Fruit fly (Drosophila melanogaster) Kc167 (cell line): ENCODE data around the gene CG3198.

ENCODE experiments used
- Myc ChIP-seq: fragments of >200 bp; optimal IDR thresholded peaks from 2 replicates; lab custom pipeline; 2017; ENCODE audit warnings: missing external identifiers
- Sin3A ChIP-seq: fragments of >200 bp; optimal IDR thresholded peaks from 2 replicates; lab custom pipeline; 2018; ENCODE audit warnings: missing external identifiers
- h ChIP-seq: fragments of >200 bp; optimal IDR thresholded peaks from 3 replicates; lab custom pipeline; 2018; ENCODE audit warnings: missing external identifiers
- insv ChIP-seq: fragments of >200 bp; optimal IDR thresholded peaks from 3 replicates; lab custom pipeline; 2018; ENCODE audit warnings: missing external identifiers
- psq ChIP-seq: fragments of >200 bp; optimal IDR thresholded peaks from 2 replicates; lab custom pipeline; 2017; ENCODE audit warnings: missing external identifiers
- ttk ChIP-seq: sonication (Bioruptor generic); optimal IDR thresholded peaks from 2 replicates; lab custom pipeline; 2017; ENCODE audit warnings: missing external identifiers

Gene CG3198

dm6 chrX:6673637-6674487 lies at the start of gene CG3198, which contains the start of gene Mcm6:
TSS of gene CG3198 (minus strand) at chrX:6673973.
TSS of gene Mcm6 (plus strand) at chrX:6674387.
- TF ChIP-seq Myc (lab: Kevin White, UChicago) = no peak
- no peak for TF ChIP-seq ttk
- no peak for TF ChIP-seq psq (lab: Kevin White, UChicago)
- TF ChIP-seq h (lab: Kevin White, UChicago) = no peak
- no peak for TF ChIP-seq Sin3A
- no peak for TF ChIP-seq insv (lab: Kevin White, UChicago)

DNA sequence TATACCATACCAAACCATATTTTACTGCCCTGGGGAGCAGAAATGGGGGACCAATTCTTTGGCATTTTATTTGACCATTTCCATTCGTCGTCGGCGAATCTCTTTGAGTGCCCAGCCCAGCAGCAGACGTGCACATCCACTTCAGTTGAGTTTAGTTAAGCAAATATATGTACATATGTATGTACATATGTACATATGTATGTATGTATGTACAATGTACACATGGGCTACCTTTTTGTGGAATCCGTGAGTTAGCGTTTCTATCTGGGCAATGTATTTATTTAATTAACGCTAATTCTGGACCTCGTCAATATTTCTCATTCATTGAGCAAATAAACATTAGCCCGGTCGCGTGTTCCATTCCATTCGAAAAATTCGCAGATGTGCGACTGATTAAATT lies 46.2 kb upstream of the CG3198 start:
- no peak for TF ChIP-seq insv (lab: Kevin White, UChicago)
- TF ChIP-seq ttk = no peak
- TF ChIP-seq Myc (lab: Kevin White, UChicago) = no peak
- no peak for TF ChIP-seq psq (lab: Kevin White, UChicago)
- no peak for TF ChIP-seq Sin3A
- no peak for TF ChIP-seq h (lab: Kevin White, UChicago)

dm6 chrX:6719259-6719658 lies 45.5 kb upstream of the CG3198 start:
- no peak for TF ChIP-seq Sin3A
- TF ChIP-seq psq (lab: Kevin White, UChicago) = no peak
- no peak for TF ChIP-seq Myc (lab: Kevin White, UChicago)
- no peak for TF ChIP-seq h (lab: Kevin White, UChicago)
- TF ChIP-seq ttk = no peak
- no peak for TF ChIP-seq insv (lab: Kevin White, UChicago)

dm6 chrX:6716170-6716569 lies 42.4 kb upstream of the CG3198 start:
- no peak for TF ChIP-seq Sin3A
- TF ChIP-seq ttk = no peak
- TF ChIP-seq Myc (lab: Kevin White, UChicago) = no peak
- TF ChIP-seq psq (lab: Kevin White, UChicago) = no peak
- TF ChIP-seq insv (lab: Kevin White, UChicago) = no peak
- no peak for TF ChIP-seq h (lab: Kevin White, UChicago)

dm6 chrX:6711295-6711694 lies 37.5 kb upstream of the CG3198 start:
- no peak for TF ChIP-seq h (lab: Kevin White, UChicago)
- no peak for TF ChIP-seq Myc (lab: Kevin White, UChicago)
- TF ChIP-seq ttk = no peak
- no peak for TF ChIP-seq psq (lab: Kevin White, UChicago)
- no peak for TF ChIP-seq Sin3A
- no peak for TF ChIP-seq insv (lab: Kevin White, UChicago)

dm6 chrX:6710665-6711064 lies 36.9 kb upstream of the CG3198 start:
- TF ChIP-seq psq (lab: Kevin White, UChicago) (no peak), h (lab: Kevin White, UChicago) (no peak), ttk (no peak), Sin3A (no peak), Myc (lab: Kevin White, UChicago) (no peak), insv (lab: Kevin White, UChicago) (no peak)

DNA sequence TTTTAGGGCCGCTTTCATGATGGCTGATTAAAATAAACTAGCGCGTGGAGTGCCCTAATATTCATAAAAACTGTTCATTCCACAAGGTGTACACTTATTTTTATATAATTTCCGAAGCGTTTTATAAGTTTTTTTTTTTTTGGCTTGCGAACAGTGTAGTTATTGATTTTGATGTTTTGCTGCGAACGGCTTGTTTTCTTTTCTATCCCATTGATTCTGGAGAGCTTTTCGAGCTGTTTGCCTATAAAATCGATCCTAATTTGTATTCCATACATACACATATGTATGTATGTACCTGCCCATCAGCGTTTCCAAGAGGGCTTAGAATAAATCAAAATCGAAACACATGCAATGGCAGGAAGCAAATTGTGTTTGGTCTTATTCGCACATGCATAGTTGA lies 36.5 kb upstream of the CG3198 start:
- TF ChIP-seq Myc (lab: Kevin White, UChicago) (no peak), insv (lab: Kevin White, UChicago) (no peak), psq (lab: Kevin White, UChicago) (no peak), Sin3A (no peak), h (lab: Kevin White, UChicago) (no peak), ttk (no peak)

dm6 chrX:6709252-6710037 lies 35.7 kb upstream of the CG3198 start:
- TF ChIP-seq ttk (no peak), insv (lab: Kevin White, UChicago) (no peak), h (lab: Kevin White, UChicago) (no peak), psq (lab: Kevin White, UChicago) (no peak), Sin3A (no peak), Myc (lab: Kevin White, UChicago) (no peak)

DNA sequence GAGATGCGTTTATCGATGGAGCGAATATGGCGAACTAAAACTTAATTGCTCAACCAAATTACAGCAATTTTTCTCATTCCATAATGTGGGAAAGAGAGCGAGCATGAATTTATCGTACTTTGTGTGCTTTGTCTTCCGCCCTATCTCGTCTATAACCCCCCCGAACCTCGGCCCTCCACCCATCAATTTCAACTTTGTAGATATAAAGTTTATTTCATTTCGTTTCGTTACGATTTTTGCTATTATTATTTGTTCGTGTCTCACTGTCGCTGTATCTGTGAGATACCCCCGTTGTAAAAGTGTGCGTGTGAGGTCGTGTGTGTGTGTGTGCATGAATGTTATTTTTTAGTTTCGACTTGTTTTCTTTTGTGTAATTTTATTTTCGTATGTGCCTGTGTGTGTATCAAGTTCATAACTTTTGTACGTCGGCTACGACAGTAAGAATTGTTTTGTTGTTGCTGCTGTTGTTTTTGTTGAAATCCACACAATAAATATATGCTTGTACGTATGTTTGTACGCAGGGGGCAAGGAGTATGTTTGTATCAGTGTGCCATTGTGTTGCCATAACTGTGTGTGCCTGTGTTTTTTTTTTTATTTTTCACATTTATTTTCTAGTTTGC lies 34.9 kb upstream of the CG3198 start:
- TF ChIP-seq Myc (lab: Kevin White, UChicago) (no peak), psq (lab: Kevin White, UChicago) (no peak), ttk (no peak), h (lab: Kevin White, UChicago) (no peak), Sin3A (no peak), insv (lab: Kevin White, UChicago) (no peak)

- no peak for TF ChIP-seq insv (lab: Kevin White, UChicago)
Observed at dm6 chrX:6708138-6708537, 34.4 kb upstream of the CG3198 start.

- no peak for TF ChIP-seq h (lab: Kevin White, UChicago)
- no peak for TF ChIP-seq insv (lab: Kevin White, UChicago)
- TF ChIP-seq ttk = no peak
- no peak for TF ChIP-seq Sin3A
- TF ChIP-seq Myc (lab: Kevin White, UChicago) = no peak
- no peak for TF ChIP-seq psq (lab: Kevin White, UChicago)
Observed at dm6 chrX:6706570-6707306, 33.0 kb upstream of the CG3198 start.
